Fruit fly (Drosophila melanogaster) whole organism: ENCODE data around the gene Sfp24Bd.

Experiments used
- CG8478 ChIP-seq: fragments of >200 bp; optimal IDR thresholded peaks from 2 replicates; lab custom pipeline; 2018; ENCODE audit warnings: inconsistent platforms
- Dll ChIP-seq: fragments of >200 bp; optimal IDR thresholded peaks from 2 replicates; lab custom pipeline; 2017
- EcR ChIP-seq, 2 experiments: fragments of >200 bp; optimal IDR thresholded peaks; 2 replicates each; lab custom pipeline; 2017; ENCODE audit warnings: missing biosample characterization in 2 of 2, missing genetic modification characterization in 2 of 2, missing genetic modification reagents in 2 of 2
- pan ChIP-seq: fragments of >200 bp; optimal IDR thresholded peaks from 2 replicates; lab custom pipeline; 2017
- psq ChIP-seq: fragments of >200 bp; optimal IDR thresholded peaks from 2 replicates; lab custom pipeline; 2017
- usp ChIP-seq: fragments of >200 bp; optimal IDR thresholded peaks from 2 replicates; lab custom pipeline; 2017; ENCODE audit warnings: missing biosample characterization, missing genetic modification characterization, mixed read lengths

Sfp24Bd gene

DNA sequence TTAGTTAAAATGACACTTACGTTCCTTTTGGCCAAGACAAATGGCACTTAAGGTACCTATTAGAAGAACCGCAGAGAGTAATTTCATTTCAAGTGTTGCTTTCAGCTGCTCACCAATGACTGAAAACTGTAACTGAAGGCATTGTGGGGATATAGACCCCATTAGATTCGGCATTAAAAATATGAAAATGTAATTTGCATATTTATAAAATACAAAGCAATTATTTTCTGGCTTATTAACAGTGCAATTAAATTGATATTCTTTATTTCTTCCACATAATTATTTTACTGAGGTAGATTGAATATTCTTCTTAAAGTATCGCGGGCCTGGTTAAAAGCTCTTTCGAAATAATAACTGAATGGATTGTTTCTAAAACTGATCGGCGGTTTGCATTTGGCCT, at the start of gene Sfp24Bd:
TSS of gene Sfp24Bd (minus strand) at position 101 of the 400 bp plus-strand sequence.
- TF ChIP-seq psq = no peak
- no peak for TF ChIP-seq CG8478 (lab: Kevin White, UChicago)
- no peak for TF ChIP-seq EcR (GFP tag; optimal IDR thresholded peaks at IDR 0.05; lab: Kevin White, UChicago)
- no peak for TF ChIP-seq pan (lab: Kevin White, UChicago)
- TF ChIP-seq Dll (lab: Kevin White, UChicago) = no peak
- no peak for TF ChIP-seq usp (GFP tag; lab: Kevin White, UChicago)

- no peak for TF ChIP-seq usp (GFP tag; lab: Kevin White, UChicago)
- no peak for TF ChIP-seq Dll (lab: Kevin White, UChicago)
These were observed 48.8 kb upstream of the Sfp24Bd start, which contains the start of the genes lectin-24A and Shaw for dm6 chr2L:3717673-3718235. Gene lectin-24A (minus strand): TSS chr2L:3717773. Gene Shaw (plus strand): TSS chr2L:3718185.

- TF ChIP-seq usp (GFP tag; lab: Kevin White, UChicago) = no peak
- no peak for TF ChIP-seq Dll (lab: Kevin White, UChicago)
- TF ChIP-seq psq = no peak
- no peak for TF ChIP-seq CG8478 (lab: Kevin White, UChicago)
These were observed 44.7 kb upstream of the Sfp24Bd start for dm6 chr2L:3713545-3714156.

- TF ChIP-seq usp (GFP tag; lab: Kevin White, UChicago) (no peak), psq (no peak), EcR (GFP tag; optimal IDR thresholded peaks at IDR 0.05; lab: Kevin White, UChicago) (no peak), Dll (lab: Kevin White, UChicago) (no peak), pan (lab: Kevin White, UChicago) (no peak), CG8478 (lab: Kevin White, UChicago) (no peak)
These were observed 44.0 kb upstream of the Sfp24Bd start, which contains the start of the genes CG31955 and CG2818 for dm6 chr2L:3712949-3713416. Gene CG31955 (minus strand): TSS chr2L:3713105. Gene CG2818 (plus strand): TSS chr2L:3713360.

dm6 chr2L:3711665-3712064, 42.7 kb upstream of the Sfp24Bd start, which contains the start of gene cutlet:
Gene cutlet (minus strand): TSS chr2L:3711748.
- TF ChIP-seq Dll (lab: Kevin White, UChicago) (no peak), usp (GFP tag; lab: Kevin White, UChicago) (no peak), EcR (GFP tag; optimal IDR thresholded peaks at IDR 0.05; lab: Kevin White, UChicago) (no peak), CG8478 (lab: Kevin White, UChicago) (no peak), psq (no peak), pan (lab: Kevin White, UChicago) (no peak)

DNA sequence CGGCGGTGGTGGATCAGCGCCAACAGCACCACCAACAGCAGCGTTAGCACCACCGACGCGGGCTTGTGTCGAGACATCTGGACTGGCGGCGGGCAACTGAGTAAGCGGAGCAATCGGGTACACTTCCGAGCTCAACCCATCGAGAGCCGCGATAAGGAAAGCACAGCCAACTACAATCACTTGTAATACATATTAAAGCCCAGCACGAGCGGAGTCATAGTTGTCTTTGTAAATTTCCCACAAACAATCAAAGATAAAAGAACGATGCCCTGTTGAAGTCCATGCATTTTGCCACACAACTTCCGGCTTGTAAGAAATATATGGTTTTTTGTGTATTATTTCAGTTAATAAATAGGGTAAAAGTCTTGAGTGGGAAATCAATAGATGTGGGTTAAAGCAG, 38.0 kb upstream of the Sfp24Bd start, which contains the start of gene CG31777:
TSS of gene CG31777 (minus strand) at position 101 of the 400 bp plus-strand sequence.
- TF ChIP-seq psq (no peak), EcR (GFP tag; optimal IDR thresholded peaks at IDR 0.05; lab: Kevin White, UChicago) (no peak), pan (lab: Kevin White, UChicago) (no peak), usp (GFP tag; lab: Kevin White, UChicago) (no peak), Dll (lab: Kevin White, UChicago) (no peak), CG8478 (lab: Kevin White, UChicago) (no peak)

DNA sequence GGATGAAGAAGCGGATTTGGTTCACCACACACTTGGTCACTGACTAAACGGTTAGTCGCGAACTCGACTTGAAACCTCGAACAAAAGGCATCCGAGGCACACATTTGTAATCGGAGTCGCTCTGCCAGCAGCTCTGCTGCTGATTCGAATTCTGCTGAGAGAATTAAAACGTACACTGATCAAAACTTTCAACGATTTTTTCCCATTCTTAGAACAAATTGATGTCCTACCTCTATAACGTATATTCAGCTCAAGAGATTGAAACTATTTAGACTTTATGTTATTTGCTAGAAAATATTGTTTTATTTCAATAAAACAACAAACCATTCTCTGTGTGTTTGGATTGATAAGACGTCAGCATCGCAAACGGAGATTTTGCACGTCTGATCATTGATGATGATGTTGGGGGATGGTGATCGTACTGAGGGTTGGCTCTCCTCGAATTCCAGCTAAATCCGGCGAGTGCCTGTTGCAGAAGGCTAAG, 36.5 kb upstream of the Sfp24Bd start, which contains the start of gene CG31778:
TSS of gene CG31778 (minus strand) at position 51 of the 484 bp plus-strand sequence.
- no peak for TF ChIP-seq EcR (GFP tag; optimal IDR thresholded peaks at IDR 0.05; lab: Kevin White, UChicago)
- no peak for TF ChIP-seq psq
- TF ChIP-seq CG8478 (lab: Kevin White, UChicago) = no peak
- no peak for TF ChIP-seq Dll (lab: Kevin White, UChicago)
- no peak for TF ChIP-seq pan (lab: Kevin White, UChicago)
- no peak for TF ChIP-seq usp (GFP tag; lab: Kevin White, UChicago)

DNA sequence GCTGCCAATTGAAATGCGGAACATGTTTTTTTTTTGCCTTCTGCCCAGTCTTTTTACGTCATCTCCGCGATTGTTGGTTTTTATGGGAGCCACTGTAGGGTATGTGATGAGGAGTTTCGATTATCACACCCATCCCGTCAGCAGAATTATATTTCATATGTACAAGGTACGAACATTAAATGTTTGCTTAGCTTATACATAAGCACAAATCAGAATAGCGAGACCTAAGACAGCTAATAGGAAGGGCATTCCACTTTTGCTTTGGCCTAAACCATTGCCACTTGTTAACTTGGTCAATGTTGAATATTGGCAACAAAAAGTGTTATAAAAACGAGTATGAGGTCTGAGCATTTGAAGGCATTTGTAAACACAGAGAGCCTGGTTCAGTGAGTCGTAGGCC, 34.3 kb upstream of the Sfp24Bd start, which contains the start of gene CG2816:
TSS of gene CG2816 (plus strand) at position 400 of the 400 bp plus-strand sequence.
- TF ChIP-seq psq (no peak), pan (lab: Kevin White, UChicago) (no peak), usp (GFP tag; lab: Kevin White, UChicago) (no peak), Dll (lab: Kevin White, UChicago) (no peak), EcR (GFP tag; optimal IDR thresholded peaks at IDR 0.05; lab: Kevin White, UChicago) (no peak)

dm6 chr2L:3701526-3701925, 32.6 kb upstream of the Sfp24Bd start, which contains the start of gene CG43145:
Gene CG43145 (plus strand): TSS chr2L:3701826.
- no peak for TF ChIP-seq Dll (lab: Kevin White, UChicago)

- TF ChIP-seq pan (lab: Kevin White, UChicago) (no peak), usp (GFP tag; lab: Kevin White, UChicago) (no peak)
These were observed 32.1 kb upstream of the Sfp24Bd start, which contains the start of gene CG42467 for dm6 chr2L:3700990-3701389. Gene CG42467 (plus strand): TSS chr2L:3701290.

DNA sequence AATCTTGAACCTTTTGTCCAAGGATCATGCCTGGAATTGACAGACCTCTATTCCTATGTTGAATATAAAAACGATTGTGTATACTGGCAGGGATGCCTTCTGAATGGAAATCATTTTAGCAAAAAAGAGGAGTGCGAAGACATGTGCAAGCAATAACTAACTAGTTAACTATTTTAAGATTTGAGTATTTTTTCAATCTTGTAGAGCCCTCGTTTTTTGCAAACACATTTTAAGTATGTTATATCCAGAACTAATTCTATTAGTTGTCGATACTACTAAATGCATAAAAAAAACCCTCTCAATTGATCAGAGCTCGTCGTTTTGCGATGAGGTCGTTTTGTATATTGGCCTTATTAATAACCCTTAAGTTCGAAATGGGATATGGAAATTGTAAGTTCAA, 31.4 kb upstream of the Sfp24Bd start, which contains the start of gene Sfp24C1:
TSS of gene Sfp24C1 (plus strand) at position 301 of the 400 bp plus-strand sequence.
- no peak for TF ChIP-seq EcR (GFP tag; optimal IDR thresholded peaks at IDR 0.05; lab: Kevin White, UChicago)
- no peak for TF ChIP-seq CG8478 (lab: Kevin White, UChicago)
- TF ChIP-seq pan (lab: Kevin White, UChicago) = no peak
- no peak for TF ChIP-seq Dll (lab: Kevin White, UChicago)
- no peak for TF ChIP-seq usp (GFP tag; lab: Kevin White, UChicago)
- TF ChIP-seq psq = no peak

DNA sequence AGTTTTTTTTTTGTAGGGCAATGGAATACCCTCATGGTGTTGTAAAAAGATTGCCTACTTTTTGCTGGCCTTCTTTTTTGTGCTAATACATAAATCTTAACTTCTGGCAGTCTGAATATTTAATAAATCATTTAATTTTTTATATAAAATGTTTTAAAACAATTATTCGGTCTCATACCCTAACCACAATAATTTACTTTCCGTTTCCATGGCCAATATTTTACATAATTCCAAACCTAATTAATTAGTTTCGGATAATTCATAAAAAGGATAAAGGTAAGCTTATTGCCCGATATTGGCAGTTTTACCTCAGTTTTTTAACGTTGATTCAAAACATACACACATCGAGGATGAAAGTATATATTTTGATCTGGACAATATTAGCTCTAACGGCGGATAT, 31.0 kb upstream of the Sfp24Bd start, which contains the start of gene CG42465:
TSS of gene CG42465 (plus strand) at position 301 of the 400 bp plus-strand sequence.
- TF ChIP-seq Dll (lab: Kevin White, UChicago) = no peak
- TF ChIP-seq EcR (GFP tag; optimal IDR thresholded peaks at IDR 0.05; lab: Kevin White, UChicago) = no peak
